Worm (Caenorhabditis elegans) whole organism, young adult: ENCODE data around the gene K10H10.10.

Source experiments
- F39B2.1 ChIP-seq: fragments of 200-800 bp; sonication (Bioruptor generic); IDR thresholded peaks from 2 replicates; pipeline ENCODE4 v1.3.6; 2022; ENCODE audit warnings: missing genetic modification reagents, missing genetic modification characterization, missing compliant biosample characterization
- F52B5.7 ChIP-seq: sonication (generic microtip); optimal IDR thresholded peaks from 2 replicates; lab custom pipeline; 2016; ENCODE audit warnings: mild to moderate bottlenecking, missing genetic modification characterization, missing compliant biosample characterization
- F57A8.1 ChIP-seq: fragments of 200-800 bp; sonication (Bioruptor generic); optimal IDR thresholded peaks from 2 replicates; lab custom pipeline; 2018; ENCODE audit warnings: mild to moderate bottlenecking, missing genetic modification characterization, moderate library complexity, missing compliant biosample characterization
- Y95B8A.8 ChIP-seq: fragments of 200-800 bp; sonication (Bioruptor generic); IDR thresholded peaks from 2 replicates; pipeline ENCODE4 v1.3.6; 2022; ENCODE audit warnings: missing genetic modification reagents, missing genetic modification characterization, missing compliant biosample characterization
- ceh-100 ChIP-seq: fragments of 200-800 bp; sonication (Bioruptor generic); IDR thresholded peaks from 2 replicates; pipeline ENCODE4 v1.3.6; 2022; ENCODE audit warnings: missing genetic modification reagents, missing genetic modification characterization, missing compliant biosample characterization
- ceh-58 ChIP-seq: fragments of 200-800 bp; sonication (Bioruptor generic); IDR thresholded peaks from 2 replicates; pipeline ENCODE4 v1.3.6; 2022; ENCODE audit warnings: missing genetic modification characterization, missing compliant biosample characterization
- hrde-1 ChIP-seq: sonication (generic microtip); optimal IDR thresholded peaks from 2 replicates; lab custom pipeline; 2016; ENCODE audit warnings: missing genetic modification characterization, mild to moderate bottlenecking, missing compliant biosample characterization, moderate library complexity, missing genotype, missing genetic modification reagents, borderline replicate concordance
- lir-1 ChIP-seq: fragments of 200-800 bp; sonication (Bioruptor generic); conservative IDR thresholded peaks from 2 replicates; pipeline ENCODE4 v1.3.6; 2022; ENCODE audit warnings: missing genetic modification reagents, missing genetic modification characterization, missing compliant biosample characterization
- lsy-27 ChIP-seq: sonication (generic microtip); optimal IDR thresholded peaks from 2 replicates; lab custom pipeline; 2017; ENCODE audit warnings: missing genetic modification characterization, mild to moderate bottlenecking, missing compliant biosample characterization, antibody characterized with exemption, missing genotype, borderline replicate concordance; ENCODE audit not compliant: insufficient read depth
- nfya-1 ChIP-seq: sonication (generic microtip); optimal IDR thresholded peaks from 2 replicates; lab custom pipeline; 2017; ENCODE audit warnings: antibody characterized with exemption, missing compliant biosample characterization, missing genetic modification characterization, borderline replicate concordance; ENCODE audit not compliant: insufficient read depth
- nfya-2 ChIP-seq: fragments of 200-800 bp; sonication (Bioruptor generic); IDR thresholded peaks from 2 replicates; pipeline ENCODE4 v1.3.6; 2022; ENCODE audit warnings: missing genetic modification reagents, missing genetic modification characterization, missing compliant biosample characterization
- repo-1 ChIP-seq: sonication (generic microtip); optimal IDR thresholded peaks from 2 replicates; lab custom pipeline; 2017; ENCODE audit warnings: mild to moderate bottlenecking, missing genetic modification characterization, missing compliant biosample characterization
- ztf-3 ChIP-seq: fragments of 200-800 bp; sonication (Bioruptor generic); optimal IDR thresholded peaks from 2 replicates; lab custom pipeline; 2018; ENCODE audit warnings: mild to moderate bottlenecking, missing genetic modification characterization, missing compliant biosample characterization

DNA sequence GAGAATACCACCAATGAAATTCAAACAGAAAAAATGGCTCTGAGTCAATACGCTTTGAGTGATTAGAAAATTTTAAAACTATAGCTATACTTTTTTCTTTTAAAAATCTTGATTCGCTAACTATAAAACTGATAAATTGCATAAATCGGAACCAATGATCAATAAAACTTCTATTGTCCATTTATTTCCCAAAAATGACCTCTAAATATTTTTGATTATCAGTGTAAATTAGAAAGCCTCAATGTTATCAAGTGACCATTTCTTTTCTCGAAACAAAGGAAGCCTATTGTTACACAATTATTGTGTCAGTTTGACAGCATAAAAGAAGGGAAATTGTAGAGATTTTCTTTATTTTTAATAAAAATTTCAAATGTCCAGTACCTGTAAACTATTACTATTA, 7.4 kb upstream of the K10H10.10 start, which contains the start of gene K10H10.4:
- TF ChIP-seq F57A8.1 (GFP tag; lab: Kevin White, UChicago) (no peak), F39B2.1 (GFP tag; lab: Robert Waterston, UW) (no peak), lsy-27 (tag; lab: Kevin White, UChicago) (no peak), F52B5.7 (tag; lab: Kevin White, UChicago) (no peak), ceh-58 (no peak), lir-1 (GFP tag; lab: Robert Waterston, UW) (no peak), hrde-1 (tag; lab: Kevin White, UChicago) (no peak), Y95B8A.8 (no peak), ztf-3 (GFP tag; lab: Kevin White, UChicago) (no peak), repo-1 (tag; lab: Kevin White, UChicago) (no peak), nfya-2 (GFP tag; lab: Robert Waterston, UW) (no peak), ceh-100 (GFP tag; lab: Robert Waterston, UW) (no peak), nfya-1 (tag; lab: Kevin White, UChicago) (no peak)
